Worm (Caenorhabditis elegans) whole organism, young adult: ENCODE data around the gene K11H12.9.
A peak's percentile ranks its signal among the peaks of the same experiment; 100 is the strongest.

Experiments
- B0019.2 ChIP-seq: fragments of 200-800 bp; sonication (Bioruptor generic); conservative IDR thresholded peaks from 2 replicates; pipeline ENCODE4 v1.3.6; 2022; ENCODE audit warnings: missing genetic modification reagents, missing genetic modification characterization, missing compliant biosample characterization
- B0035.1 ChIP-seq: sonication (generic microtip); optimal IDR thresholded peaks from 2 replicates; lab custom pipeline; 2016; ENCODE audit warnings: missing genetic modification characterization, mild to moderate bottlenecking, missing compliant biosample characterization, missing genotype, missing genetic modification reagents
- B0261.1 ChIP-seq: sonication (generic microtip); optimal IDR thresholded peaks from 2 replicates; lab custom pipeline; 2016; ENCODE audit warnings: mild to moderate bottlenecking, missing genetic modification characterization, moderate library complexity, missing compliant biosample characterization
- C17E4.6 ChIP-seq: fragments of 200-800 bp; sonication (Bioruptor generic); IDR thresholded peaks from 2 replicates; pipeline ENCODE4 v1.3.6; 2022; ENCODE audit warnings: missing genetic modification reagents, missing genetic modification characterization, missing compliant biosample characterization
- F22D6.2 ChIP-seq: sonication (generic microtip); optimal IDR thresholded peaks from 2 replicates; lab custom pipeline; 2016; ENCODE audit warnings: mild to moderate bottlenecking, missing genetic modification characterization, missing compliant biosample characterization
- F37B4.10 ChIP-seq: fragments of 200-800 bp; sonication (Bioruptor generic); IDR thresholded peaks from 2 replicates; pipeline ENCODE4 v1.3.6; 2022; ENCODE audit warnings: missing genetic modification characterization, missing compliant biosample characterization
- F49E8.2 ChIP-seq: sonication (generic microtip); optimal IDR thresholded peaks from 3 replicates; lab custom pipeline; 2017; ENCODE audit warnings: missing genetic modification characterization, mild to moderate bottlenecking, missing compliant biosample characterization, antibody characterized with exemption, moderate library complexity; ENCODE audit not compliant: insufficient read depth
- K12H6.12 ChIP-seq: fragments of 200-800 bp; sonication (Bioruptor generic); optimal IDR thresholded peaks from 2 replicates; lab custom pipeline; 2018; ENCODE audit warnings: mild to moderate bottlenecking, missing genetic modification characterization, missing compliant biosample characterization
- Y53G8AR.9 ChIP-seq: fragments of 200-800 bp; sonication (Bioruptor generic); conservative IDR thresholded peaks from 2 replicates; pipeline ENCODE4 v1.3.6; 2022; ENCODE audit warnings: missing genetic modification reagents, missing genetic modification characterization, missing compliant biosample characterization
- Y67H2A.10 ChIP-seq: fragments of 200-800 bp; sonication (Bioruptor generic); conservative IDR thresholded peaks from 2 replicates; pipeline ENCODE4 v1.3.6; 2022; ENCODE audit warnings: missing genetic modification reagents, missing genetic modification characterization, missing compliant biosample characterization
- Y95B8A.8 ChIP-seq: fragments of 200-800 bp; sonication (Bioruptor generic); IDR thresholded peaks from 2 replicates; pipeline ENCODE4 v1.3.6; 2022; ENCODE audit warnings: missing genetic modification reagents, missing genetic modification characterization, missing compliant biosample characterization
- atf-7 ChIP-seq: sonication (generic microtip); optimal IDR thresholded peaks from 2 replicates; lab custom pipeline; 2017; ENCODE audit warnings: mild to moderate bottlenecking, missing genetic modification characterization, missing compliant biosample characterization
- ccch-3 ChIP-seq: fragments of 200-800 bp; sonication (Bioruptor generic); optimal IDR thresholded peaks from 2 replicates; lab custom pipeline; 2018; ENCODE audit warnings: mild to moderate bottlenecking, missing genetic modification characterization, missing compliant biosample characterization
- cebp-1 ChIP-seq, 2 experiments: fragments of 200-800 bp in 1 of 2; sonication (Bioruptor generic) in 1 of 2; sonication (generic microtip) in 1 of 2; IDR thresholded peaks in 1 of 2; optimal IDR thresholded peaks in 1 of 2; 2 replicates each; pipeline versions ENCODE4 v1.3.6 to Lab custom; 2017 to 2022; ENCODE audit warnings: missing compliant biosample characterization in 2 of 2, missing genetic modification characterization in 2 of 2, mild to moderate bottlenecking in 1 of 2, missing genetic modification reagents in 1 of 2, moderate library complexity in 1 of 2
- ceh-27 ChIP-seq: fragments of 200-800 bp; sonication (Bioruptor generic); optimal IDR thresholded peaks from 2 replicates; lab custom pipeline; 2018; ENCODE audit warnings: mild to moderate bottlenecking, missing genetic modification characterization, moderate library complexity, missing compliant biosample characterization
- ceh-40 ChIP-seq: fragments of 200-800 bp; sonication (Bioruptor generic); IDR thresholded peaks from 2 replicates; pipeline ENCODE4 v1.3.6; 2022; ENCODE audit warnings: missing genetic modification characterization, missing compliant biosample characterization
- ceh-79 ChIP-seq: sonication (generic microtip); optimal IDR thresholded peaks from 2 replicates; lab custom pipeline; 2017; ENCODE audit warnings: mild to moderate bottlenecking, missing genetic modification characterization, missing compliant biosample characterization
- ceh-91 ChIP-seq: fragments of 200-800 bp; sonication (Bioruptor generic); IDR thresholded peaks from 2 replicates; pipeline ENCODE4 v1.3.6; 2022; ENCODE audit warnings: missing genetic modification reagents, missing genetic modification characterization, missing compliant biosample characterization
- dox-1 ChIP-seq: fragments of 200-800 bp; sonication (Bioruptor generic); IDR thresholded peaks from 2 replicates; pipeline ENCODE4 v1.3.6; 2022; ENCODE audit warnings: missing genetic modification reagents, missing genetic modification characterization, missing compliant biosample characterization
- efl-1 ChIP-seq: fragments of 150-350 bp; optimal IDR thresholded peaks from 2 replicates; lab custom pipeline; 2014; ENCODE audit warnings: missing biosample characterization, missing genetic modification reagents, missing genetic modification characterization
- egl-18 ChIP-seq: fragments of 200-800 bp; sonication (Bioruptor generic); IDR thresholded peaks from 2 replicates; pipeline ENCODE4 v1.3.6; 2022; ENCODE audit warnings: missing genetic modification reagents, missing genetic modification characterization, missing compliant biosample characterization
- ekl-4 ChIP-seq: fragments of 200-800 bp; sonication (Bioruptor generic); IDR thresholded peaks from 2 replicates; pipeline ENCODE4 v1.3.6; 2022; ENCODE audit warnings: missing genetic modification reagents, missing genetic modification characterization, missing compliant biosample characterization
- ets-4 ChIP-seq: fragments of 200-800 bp; sonication (Bioruptor generic); optimal IDR thresholded peaks from 2 replicates; lab custom pipeline; 2018; ENCODE audit warnings: mild to moderate bottlenecking, missing genetic modification characterization, missing compliant biosample characterization
- gei-17 ChIP-seq: fragments of 200-800 bp; sonication (Bioruptor generic); optimal IDR thresholded peaks from 2 replicates; lab custom pipeline; 2018; ENCODE audit warnings: mild to moderate bottlenecking, missing genetic modification characterization, missing compliant biosample characterization
- hlh-12 ChIP-seq: sonication (generic microtip); optimal IDR thresholded peaks from 2 replicates; lab custom pipeline; 2016; ENCODE audit warnings: missing genetic modification characterization, missing compliant biosample characterization
- hmg-1.2 ChIP-seq: fragments of 200-800 bp; sonication (Bioruptor generic); IDR thresholded peaks from 2 replicates; pipeline ENCODE4 v1.3.6; 2022; ENCODE audit warnings: missing genetic modification reagents, missing genetic modification characterization, missing compliant biosample characterization
- hmg-20 ChIP-seq: fragments of 200-800 bp; sonication (Bioruptor generic); IDR thresholded peaks from 2 replicates; pipeline ENCODE4 v1.3.6; 2022; ENCODE audit warnings: missing genetic modification reagents, missing genetic modification characterization, missing compliant biosample characterization
- let-526 ChIP-seq: fragments of 200-800 bp; sonication (Bioruptor generic); IDR thresholded peaks from 2 replicates; pipeline ENCODE4 v1.3.6; 2022; ENCODE audit warnings: missing genetic modification reagents, missing genetic modification characterization, missing compliant biosample characterization
- lsl-1 ChIP-seq: fragments of 200-800 bp; sonication (Bioruptor generic); optimal IDR thresholded peaks from 2 replicates; lab custom pipeline; 2018; ENCODE audit warnings: mild to moderate bottlenecking, missing genetic modification characterization, moderate library complexity, missing compliant biosample characterization
- madf-3 ChIP-seq: fragments of 200-800 bp; sonication (Bioruptor generic); IDR thresholded peaks from 2 replicates; pipeline ENCODE4 v1.3.6; 2022; ENCODE audit warnings: missing genetic modification reagents, missing genetic modification characterization, missing compliant biosample characterization
- madf-6 ChIP-seq: fragments of 200-800 bp; sonication (Bioruptor generic); IDR thresholded peaks from 2 replicates; pipeline ENCODE4 v1.3.6; 2022; ENCODE audit warnings: missing genetic modification reagents, missing genetic modification characterization, missing compliant biosample characterization
- nhr-80 ChIP-seq: sonication (generic microtip); optimal IDR thresholded peaks from 2 replicates; lab custom pipeline; 2016; ENCODE audit warnings: missing genetic modification characterization, missing compliant biosample characterization
- rcor-1 ChIP-seq: fragments of 200-800 bp; sonication (Bioruptor generic); IDR thresholded peaks from 2 replicates; pipeline ENCODE4 v1.3.6; 2022; ENCODE audit warnings: missing genetic modification reagents, missing genetic modification characterization, missing compliant biosample characterization
- repo-1 ChIP-seq: sonication (generic microtip); optimal IDR thresholded peaks from 2 replicates; lab custom pipeline; 2017; ENCODE audit warnings: mild to moderate bottlenecking, missing genetic modification characterization, missing compliant biosample characterization
- rpc-1 ChIP-seq, 2 experiments: fragments of 150-350 bp in 1 of 2; sonication (generic microtip) in 1 of 2; optimal IDR thresholded peaks; 2 replicates each; lab custom pipeline; 2014 to 2018; ENCODE audit warnings: missing biosample characterization in 1 of 2, missing genetic modification characterization in 1 of 2, missing genetic modification reagents in 1 of 2, missing genotype in 1 of 2
- snpc-1.3 ChIP-seq: sonication (generic microtip); optimal IDR thresholded peaks from 2 replicates; lab custom pipeline; 2017; ENCODE audit warnings: missing genetic modification characterization, mild to moderate bottlenecking, missing compliant biosample characterization, antibody characterized with exemption, moderate library complexity, missing genotype, missing genetic modification reagents; ENCODE audit not compliant: insufficient read depth
- snpc-3.4 ChIP-seq: sonication (generic microtip); optimal IDR thresholded peaks from 2 replicates; lab custom pipeline; 2017; ENCODE audit warnings: missing genetic modification characterization, mild to moderate bottlenecking, missing compliant biosample characterization, antibody characterized with exemption, moderate library complexity, missing genotype, missing genetic modification reagents
- snpc-4 ChIP-seq, 5 experiments: fragments of 150-350 bp in 1 of 5; sonication (generic microtip) in 4 of 5; optimal IDR thresholded peaks; 2 replicates each; lab custom pipeline; 2014 to 2018; ENCODE audit warnings: missing genetic modification characterization in 5 of 5, missing biosample characterization in 3 of 5, antibody characterized with exemption in 2 of 5, mild to moderate bottlenecking in 2 of 5, missing compliant biosample characterization in 2 of 5, missing genotype in 2 of 5, moderate library complexity in 2 of 5, missing genetic modification reagents in 1 of 5
- somi-1 ChIP-seq: fragments of 200-800 bp; sonication (Bioruptor generic); optimal IDR thresholded peaks from 2 replicates; lab custom pipeline; 2018; ENCODE audit warnings: mild to moderate bottlenecking, missing genetic modification characterization, missing compliant biosample characterization
- tbx-9 ChIP-seq: sonication (generic microtip); optimal IDR thresholded peaks from 2 replicates; lab custom pipeline; 2016; ENCODE audit warnings: borderline replicate concordance, missing genetic modification characterization, inconsistent platforms, missing compliant biosample characterization
- unc-62 ChIP-seq: fragments of 150-350 bp; optimal IDR thresholded peaks from 2 replicates; lab custom pipeline; 2014; ENCODE audit warnings: missing biosample characterization, missing genetic modification reagents, missing genetic modification characterization
- xnd-1 ChIP-seq: sonication (generic microtip); optimal IDR thresholded peaks from 2 replicates; lab custom pipeline; 2016; ENCODE audit warnings: missing genotype, missing genetic modification reagents, missing genetic modification characterization, missing compliant biosample characterization
- ztf-18 ChIP-seq: sonication (generic microtip); optimal IDR thresholded peaks from 2 replicates; lab custom pipeline; 2016; ENCODE audit warnings: missing genotype, mild to moderate bottlenecking, missing genetic modification characterization, missing compliant biosample characterization
- ztf-22 ChIP-seq: fragments of 200-800 bp; sonication (Bioruptor generic); optimal IDR thresholded peaks from 2 replicates; lab custom pipeline; 2018; ENCODE audit warnings: mild to moderate bottlenecking, missing genetic modification characterization, moderate library complexity, missing compliant biosample characterization
- ztf-26 ChIP-seq: sonication (generic microtip); optimal IDR thresholded peaks from 2 replicates; lab custom pipeline; 2017; ENCODE audit warnings: missing genetic modification characterization, missing compliant biosample characterization
- ztf-28 ChIP-seq: fragments of 200-800 bp; sonication (Bioruptor generic); IDR thresholded peaks from 2 replicates; pipeline ENCODE4 v1.3.6; 2022; ENCODE audit warnings: missing genetic modification reagents, missing genetic modification characterization, missing compliant biosample characterization
- ztf-3 ChIP-seq: fragments of 200-800 bp; sonication (Bioruptor generic); optimal IDR thresholded peaks from 2 replicates; lab custom pipeline; 2018; ENCODE audit warnings: mild to moderate bottlenecking, missing genetic modification characterization, missing compliant biosample characterization

K11H12.9 gene

DNA sequence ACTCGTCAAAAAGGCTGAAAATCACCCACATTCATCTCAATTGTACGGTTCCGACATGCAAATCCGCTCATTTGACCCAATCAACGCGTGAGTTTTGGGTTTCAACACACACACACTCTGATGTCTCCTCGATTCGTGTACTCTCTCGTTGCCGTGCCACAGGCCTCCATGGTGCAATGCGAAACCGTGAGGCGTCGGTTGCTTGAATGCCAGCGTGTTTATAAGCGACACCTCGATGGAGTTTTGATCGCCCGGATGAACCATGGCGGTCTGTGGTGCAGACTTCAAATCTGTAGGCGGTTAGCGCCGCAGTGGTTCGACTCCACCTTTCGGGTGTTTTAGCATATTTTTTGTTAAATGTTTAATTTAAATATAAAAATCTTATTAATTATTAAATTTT is 8.5 kb downstream of the K11H12.9 start (continued):
- TF ChIP-seq rpc-1 (optimal IDR thresholded peaks at IDR 0.05; lab: Kevin White, UChicago): peak; percentile 42
- TF ChIP-seq rpc-1 (tag; optimal IDR thresholded peaks at IDR 0.05; lab: Kevin White, UChicago): peak; percentile 66
- TF ChIP-seq K12H6.12 (tag; lab: Kevin White, UChicago): no peak
- TF ChIP-seq ztf-26 (tag; lab: Kevin White, UChicago): peak; percentile 48
- TF ChIP-seq B0019.2: 0 out of 2 replicates have a peak, but pooled peaks have one; percentile 23
- TF ChIP-seq ztf-18 (tag; lab: Kevin White, UChicago): no peak
- TF ChIP-seq nhr-80 (tag; lab: Kevin White, UChicago): no peak
- no peak for TF ChIP-seq ztf-28 (GFP tag; lab: Robert Waterston, UW)
- TF ChIP-seq B0261.1: peak; percentile 59
- TF ChIP-seq C17E4.6 (GFP tag; lab: Robert Waterston, UW): no peak
- peak; percentile 96 for TF ChIP-seq hmg-1.2 (GFP tag; lab: Robert Waterston, UW)
- no peak for TF ChIP-seq gei-17 (GFP tag; lab: Kevin White, UChicago)
- TF ChIP-seq snpc-4 (GFP tag; optimal IDR thresholded peaks at IDR 0.05; lab: Kevin White, UChicago): peak; percentile 94
- peak; percentile 97 to 98 (median 98) for TF ChIP-seq snpc-4 (tag; optimal IDR thresholded peaks at IDR 0.05; lab: Kevin White, UChicago)
- TF ChIP-seq F37B4.10 (GFP tag; lab: Robert Waterston, UW): 0 out of 2 replicates have a peak, but pooled peaks have one; percentile 84
- peak; percentile 68 for TF ChIP-seq rcor-1 (GFP tag; lab: Robert Waterston, UW)
- no peak for TF ChIP-seq F22D6.2 (tag; lab: Kevin White, UChicago)
- no peak for TF ChIP-seq hlh-12 (tag; lab: Kevin White, UChicago)
- TF ChIP-seq ztf-22: no peak
- TF ChIP-seq ceh-91: no peak
- no peak for TF ChIP-seq xnd-1
- TF ChIP-seq Y53G8AR.9 (GFP tag; lab: Robert Waterston, UW): peak; percentile 79
- peak; percentile 69 for TF ChIP-seq lsl-1 (GFP tag; lab: Kevin White, UChicago)
- TF ChIP-seq B0035.1 (tag; lab: Kevin White, UChicago): no peak
- TF ChIP-seq cebp-1 (GFP tag; IDR thresholded peaks at IDR 0.05; lab: Robert Waterston, UW): 0 out of 2 replicates have a peak, but pooled peaks have one; percentile 42
- peak; percentile 66 for TF ChIP-seq cebp-1 (tag; optimal IDR thresholded peaks at IDR 0.05; lab: Kevin White, UChicago)
- no peak for TF ChIP-seq ets-4 (GFP tag; lab: Kevin White, UChicago)
- no peak for TF ChIP-seq let-526 (GFP tag; lab: Robert Waterston, UW)
- no peak for TF ChIP-seq ceh-27 (GFP tag; lab: Kevin White, UChicago)
- no peak for TF ChIP-seq unc-62 (GFP tag; lab: Kevin White, UChicago)
- peak; percentile 57; the same call in 1 of the 2 replicates for TF ChIP-seq Y95B8A.8 (GFP tag; lab: Robert Waterston, UW)
- TF ChIP-seq snpc-3.4: peak; percentile 87
- peak; percentile 87 for TF ChIP-seq F49E8.2
- no peak for TF ChIP-seq egl-18 (GFP tag; lab: Robert Waterston, UW)
- TF ChIP-seq hmg-20 (GFP tag; lab: Robert Waterston, UW): peak; percentile 51; the same call in 1 of the 2 replicates
- no peak for TF ChIP-seq efl-1 (GFP tag; lab: Kevin White, UChicago)
- peak; percentile 80 for TF ChIP-seq dox-1 (GFP tag; lab: Robert Waterston, UW)
- no peak for TF ChIP-seq ccch-3 (GFP tag; lab: Kevin White, UChicago)
- TF ChIP-seq ztf-3 (GFP tag; lab: Kevin White, UChicago): no peak
- TF ChIP-seq somi-1 (GFP tag; lab: Kevin White, UChicago): no peak
- no peak for TF ChIP-seq madf-3 (GFP tag; lab: Robert Waterston, UW)
- no peak for TF ChIP-seq atf-7 (tag; lab: Kevin White, UChicago)
- TF ChIP-seq Y67H2A.10 (GFP tag; lab: Robert Waterston, UW): no peak
- no peak for TF ChIP-seq ceh-40 (GFP tag; lab: Robert Waterston, UW)
- peak; percentile 68 for TF ChIP-seq madf-6 (GFP tag; lab: Robert Waterston, UW)
- peak; percentile 41 for TF ChIP-seq repo-1 (tag; lab: Kevin White, UChicago)
- TF ChIP-seq snpc-1.3: peak; percentile 28
- no peak for TF ChIP-seq ceh-79 (tag; lab: Kevin White, UChicago)
- no peak for TF ChIP-seq tbx-9 (tag; lab: Kevin White, UChicago)
- TF ChIP-seq ekl-4 (GFP tag; lab: Robert Waterston, UW): peak; percentile 80
